Fruit fly (Drosophila melanogaster): ENCODE data around the gene CG42371.

Gene CG42371

dm6 chr2L:2198119-2198494, 18.9 kb downstream of the CG42371 start:
- TF ChIP-seq CG13894 (tag; optimal IDR thresholded peaks at IDR 0.05) (peak; percentile 86), CG15601 (tag; optimal IDR thresholded peaks at IDR 0.05) (no peak), onecut (GFP tag; IDR thresholded peaks at IDR 0.05) (peak; percentile 81), scrt (GFP tag; optimal IDR thresholded peaks at IDR 0.05) (peak; percentile 52), emc (GFP tag; optimal IDR thresholded peaks at IDR 0.05) (no peak), sug (tag; optimal IDR thresholded peaks at IDR 0.05) (peak; percentile 83)

- TF ChIP-seq CG8478 (optimal IDR thresholded peaks at IDR 0.05) (no peak), CG13775 (GFP tag; optimal IDR thresholded peaks at IDR 0.05) (peak; percentile 24), CG16863 (GFP tag; optimal IDR thresholded peaks at IDR 0.05) (no peak), gsb-n (tag; optimal IDR thresholded peaks at IDR 0.05) (no peak), nmo (GFP tag; optimal IDR thresholded peaks at IDR 0.05) (no peak), Usf (GFP tag; optimal IDR thresholded peaks at IDR 0.05) (no peak), sens (GFP tag) (peak; percentile 22), vvl (GFP tag; IDR thresholded peaks at IDR 0.05) (no peak), CG8281 (tag; optimal IDR thresholded peaks at IDR 0.05) (no peak), CG10431 (GFP tag; optimal IDR thresholded peaks at IDR 0.05) (peak; percentile 35), fu2 (GFP tag; optimal IDR thresholded peaks at IDR 0.05) (no peak), sisA (GFP tag; IDR thresholded peaks at IDR 0.05) (no peak), ERR (GFP tag; optimal IDR thresholded peaks at IDR 0.05) (peak; percentile 51), sc (optimal IDR thresholded peaks at IDR 0.05) (no peak), sc (GFP tag; optimal IDR thresholded peaks at IDR 0.05) (peak; percentile 19), CG3995 (GFP tag; optimal IDR thresholded peaks at IDR 0.05) (peak; percentile 86), dan (GFP tag; IDR thresholded peaks at IDR 0.05) (no peak), CG10979 (tag; optimal IDR thresholded peaks at IDR 0.05) (no peak), Stat92E (GFP tag; optimal IDR thresholded peaks at IDR 0.05) (peak in 1 of 3 experiments; percentile 70), CG6765 (GFP tag; optimal IDR thresholded peaks at IDR 0.05) (peak; percentile 31), CG7357 (GFP tag; IDR thresholded peaks at IDR 0.05) (0 out of 3 replicates have a peak, but pooled peaks have one; percentile 11), Abd-B (GFP tag; optimal IDR thresholded peaks at IDR 0.05) (no peak), corto (GFP tag; optimal IDR thresholded peaks at IDR 0.05) (peak; percentile 12), Chrac-16 (GFP tag; optimal IDR thresholded peaks at IDR 0.05) (peak; percentile 15), exex (tag; optimal IDR thresholded peaks at IDR 0.05) (peak; percentile 34), Mrtf (GFP tag; IDR thresholded peaks at IDR 0.05) (no peak), unpg (GFP tag; optimal IDR thresholded peaks at IDR 0.05) (no peak), gcm (GFP tag; optimal IDR thresholded peaks at IDR 0.05) (no peak), Sry-δ (GFP tag; optimal IDR thresholded peaks at IDR 0.05) (no peak), Tbp (GFP tag; optimal IDR thresholded peaks at IDR 0.05) (no peak), Deaf1 (tag; optimal IDR thresholded peaks at IDR 0.05) (peak; percentile 18), cg (GFP tag; optimal IDR thresholded peaks at IDR 0.05) (peak; percentile 55), CG1832 (GFP tag; optimal IDR thresholded peaks at IDR 0.05) (peak; percentile 64), CG3065 (GFP tag; optimal IDR thresholded peaks at IDR 0.05) (no peak), Vsx1 (GFP tag; optimal IDR thresholded peaks at IDR 0.05) (peak; percentile 91), grn (GFP tag; optimal IDR thresholded peaks at IDR 0.05) (peak; percentile 53), mam (GFP tag; optimal IDR thresholded peaks at IDR 0.05) (no peak), sd (tag; optimal IDR thresholded peaks at IDR 0.05) (no peak), CG15514 (GFP tag; optimal IDR thresholded peaks at IDR 0.05) (peak; percentile 19), bab2 (GFP tag; optimal IDR thresholded peaks at IDR 0.05) (no peak), cwo (GFP tag; optimal IDR thresholded peaks at IDR 0.05) (peak; percentile 89), CG10274 (GFP tag; optimal IDR thresholded peaks at IDR 0.05) (peak; percentile 38), CG11504 (tag; optimal IDR thresholded peaks at IDR 0.05) (peak; percentile 26)
Measured at dm6 chr2L:2197475-2198118, 19.4 kb downstream of the CG42371 start, which contains the start of gene COX7AL2. Gene COX7AL2 (minus strand): TSS chr2L:2197912.

Measured in whole organism, embryonic.